Fruit fly (Drosophila melanogaster) whole organism, larva: Measurements from ENCODE around the gene CG42711.

Source experiments
- noc ChIP-seq: fragments of 200-800 bp; sonication (Bioruptor generic); optimal IDR thresholded peaks from 3 replicates; lab custom pipeline; 2019; ENCODE audit warnings: missing biosample characterization, mild to moderate bottlenecking, missing genetic modification characterization, moderate library complexity

CG42711 gene

DNA sequence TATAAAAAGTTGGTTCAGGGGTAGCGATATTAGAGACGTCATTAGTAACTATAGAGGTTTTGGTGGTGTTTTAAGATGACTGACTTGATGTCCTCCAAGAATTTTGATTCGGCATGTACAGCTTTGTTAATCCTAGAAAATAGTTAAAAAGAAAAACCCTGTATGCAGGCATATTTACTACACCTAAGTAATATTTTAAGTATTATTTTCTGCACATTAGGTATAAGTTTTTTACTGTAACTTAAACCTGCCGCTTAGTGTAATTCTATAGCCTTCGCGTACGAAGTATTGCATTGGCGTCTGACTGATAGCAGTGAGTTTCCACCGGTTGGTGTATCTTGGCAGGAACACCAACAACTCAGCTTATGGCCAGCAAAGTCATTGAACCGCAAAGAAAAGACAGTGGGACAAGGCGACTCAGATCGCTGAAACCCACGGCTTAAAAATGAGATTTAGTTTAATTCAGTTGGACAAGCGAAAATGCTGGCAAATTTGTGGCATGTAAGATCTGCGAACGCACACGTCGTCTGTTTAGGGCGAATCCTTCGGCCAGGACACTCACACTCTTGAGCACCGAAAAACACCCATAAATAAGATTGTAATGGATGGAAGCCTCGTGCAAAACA is 46.4 kb downstream of the CG42711 start:
- TF ChIP-seq noc (tag; lab: Kevin White, UChicago), result no peak

DNA sequence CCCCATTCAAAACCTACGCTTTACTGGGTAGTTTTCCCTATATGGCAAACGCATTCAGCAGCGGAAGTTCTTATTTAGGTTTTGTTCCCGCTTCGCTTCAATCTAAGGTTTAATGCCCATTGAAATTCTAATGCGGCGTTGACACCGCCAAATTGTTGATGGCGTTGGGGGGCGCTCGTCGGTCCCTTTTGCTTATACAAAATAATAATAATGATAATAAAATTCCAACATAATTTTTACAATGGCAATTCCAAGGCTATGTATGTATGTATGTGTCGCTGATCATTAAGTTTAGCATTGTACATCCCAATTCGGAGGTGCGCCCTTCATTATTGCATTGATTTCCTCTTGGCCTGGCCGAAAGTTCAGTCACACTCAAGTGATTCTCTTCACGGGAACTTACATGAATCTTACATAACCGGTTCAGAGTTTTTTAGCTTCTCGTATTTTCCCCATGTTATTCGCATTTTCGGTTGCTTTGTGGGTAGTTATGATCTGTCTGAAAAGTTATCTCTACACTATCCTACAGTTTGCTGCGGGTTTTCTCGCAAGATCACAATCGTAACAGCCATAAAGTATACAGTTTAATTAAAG is 47.0 kb downstream of the CG42711 start:
- no peak for TF ChIP-seq noc (tag; lab: Kevin White, UChicago)

DNA sequence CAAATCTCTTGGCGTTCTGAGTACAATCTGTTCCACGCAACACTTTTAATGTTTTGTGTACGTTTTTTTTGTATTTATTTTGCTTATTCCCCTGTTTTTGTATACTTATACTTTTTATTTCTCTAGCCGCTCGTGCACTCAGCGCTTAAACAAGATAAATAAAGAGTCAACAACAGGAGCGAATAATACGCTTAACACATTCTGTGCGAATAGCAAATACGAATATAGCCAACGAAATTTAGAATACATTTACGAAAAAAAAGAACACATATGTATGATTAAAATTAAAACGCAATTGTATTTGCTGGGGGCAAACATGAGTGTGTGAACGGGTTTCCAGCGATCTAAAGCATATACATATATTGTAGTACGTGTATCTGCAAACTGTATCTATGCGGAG is 49.2 kb downstream of the CG42711 start:
- peak; percentile 83 for TF ChIP-seq noc (tag; lab: Kevin White, UChicago)

dm6 chr2L:13881387-13881902 is 49.7 kb downstream of the CG42711 start:
- no peak for TF ChIP-seq noc (tag; lab: Kevin White, UChicago)
